Worm (Caenorhabditis elegans): ENCODE measurements around the gene nhr-48.
A peak's percentile ranks its signal among the peaks of the same experiment; 100 is the strongest.

DNA sequence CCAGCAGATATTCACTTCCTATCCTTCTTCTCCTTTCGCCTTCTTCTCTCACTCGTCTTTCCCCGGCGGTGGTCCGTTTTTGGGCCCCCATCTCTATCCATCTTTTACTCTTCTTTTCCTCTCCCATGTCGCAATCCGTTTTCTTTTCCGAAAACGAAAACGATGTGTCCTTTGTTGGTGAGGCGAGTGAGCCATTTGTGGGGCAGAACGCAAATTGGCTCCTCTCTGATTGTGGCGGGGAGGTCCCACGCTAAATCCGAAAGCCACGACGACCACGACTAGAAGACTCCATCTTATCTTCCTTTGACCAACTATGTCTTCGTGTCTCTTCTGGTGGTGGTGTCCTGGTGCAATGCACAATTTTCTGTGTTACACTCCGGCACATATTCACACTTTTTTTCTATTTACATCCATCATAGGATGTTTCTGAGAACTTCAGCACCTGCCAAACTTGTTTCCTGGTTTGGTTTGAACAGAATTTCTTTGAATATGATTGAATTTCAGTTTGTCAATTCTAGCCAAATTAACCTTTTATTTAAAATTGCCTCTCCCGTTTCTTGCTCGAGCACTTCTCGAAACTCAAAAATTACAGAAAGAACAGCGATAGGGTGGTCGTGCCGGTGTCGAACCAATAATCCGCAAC, 41.7 kb upstream of the nhr-48 start, which contains the start of gene pcdr-1:
- TF ChIP-seq dve-1 (tag; optimal IDR thresholded peaks at IDR 0.05), result no peak
- no peak for TF ChIP-seq pqm-1 (tag; optimal IDR thresholded peaks at IDR 0.05)
- peak; percentile 24 for TF ChIP-seq unc-42 (tag; optimal IDR thresholded peaks at IDR 0.05)
- TF ChIP-seq lin-11 (tag; optimal IDR thresholded peaks at IDR 0.05), result no peak
- TF ChIP-seq K09A11.1 (tag; optimal IDR thresholded peaks at IDR 0.05; ENCODE audit: insufficient read depth), result no peak
- TF ChIP-seq ama-1 (optimal IDR thresholded peaks at IDR 0.05), result no peak
- TF ChIP-seq ceh-14 (tag; optimal IDR thresholded peaks at IDR 0.05), result no peak
- TF ChIP-seq elt-4 (tag; optimal IDR thresholded peaks at IDR 0.05), result no peak
- no peak for TF ChIP-seq nhr-11 (tag; optimal IDR thresholded peaks at IDR 0.05)
- no peak for TF ChIP-seq hlh-15 (tag; optimal IDR thresholded peaks at IDR 0.05)
- TF ChIP-seq pag-3 (tag; optimal IDR thresholded peaks at IDR 0.05; ENCODE audit: borderline replicate concordance), result no peak

Data from whole organism, late embryonic.